Worm (Caenorhabditis elegans) whole organism, midembryonic: Measurements from ENCODE around the gene T22B7.22.

Experiments
- T22C8.4 ChIP-seq: fragments of 200-800 bp; sonication (Bioruptor generic); IDR thresholded peaks from 2 replicates; pipeline ENCODE4 v1.3.6; 2022; ENCODE audit warnings: missing genetic modification characterization, missing compliant biosample characterization
- cog-1 ChIP-seq: sonication (generic microtip); optimal IDR thresholded peaks from 2 replicates; lab custom pipeline; 2016; ENCODE audit warnings: missing genetic modification characterization, missing compliant biosample characterization
- flt-1 ChIP-seq: fragments of 200-800 bp; sonication (Bioruptor generic); IDR thresholded peaks from 2 replicates; pipeline ENCODE4 v1.3.6; 2022; ENCODE audit warnings: missing genetic modification characterization, missing compliant biosample characterization
- klf-2 ChIP-seq: fragments of 200-800 bp; sonication (Bioruptor generic); conservative IDR thresholded peaks from 2 replicates; pipeline ENCODE4 v1.3.6; 2022; ENCODE audit warnings: missing genetic modification reagents, missing genetic modification characterization, missing compliant biosample characterization
- med-1 ChIP-seq: sonication (generic microtip); optimal IDR thresholded peaks from 2 replicates; lab custom pipeline; 2017; ENCODE audit warnings: missing genetic modification characterization, mild to moderate bottlenecking, missing compliant biosample characterization, antibody characterized with exemption, missing genetic modification reagents; ENCODE audit not compliant: insufficient read depth
- ref-1 ChIP-seq: fragments of 200-800 bp; sonication (Bioruptor generic); conservative IDR thresholded peaks from 2 replicates; pipeline ENCODE4 v1.3.6; 2022; ENCODE audit warnings: missing genetic modification reagents, missing genetic modification characterization, missing compliant biosample characterization
- tab-1 ChIP-seq: fragments of 200-800 bp; sonication (Bioruptor generic); IDR thresholded peaks from 2 replicates; pipeline ENCODE4 v1.3.6; 2022; ENCODE audit warnings: missing genetic modification characterization, missing compliant biosample characterization
- ztf-23 ChIP-seq: fragments of 200-800 bp; sonication (Bioruptor generic); IDR thresholded peaks from 2 replicates; pipeline ENCODE4 v1.3.6; 2022; ENCODE audit warnings: missing genetic modification reagents, missing genetic modification characterization, missing compliant biosample characterization
- ztf-29 ChIP-seq: fragments of 200-800 bp; sonication (Bioruptor generic); IDR thresholded peaks from 2 replicates; pipeline ENCODE4 v1.3.6; 2022; ENCODE audit warnings: missing genetic modification reagents, missing genetic modification characterization, missing compliant biosample characterization

T22B7.22 gene

ce11 chrX:5669733-5670132 is 10.0 kb downstream of the T22B7.22 start:
- TF ChIP-seq klf-2 (GFP tag; lab: Robert Waterston, UW) (no peak), med-1 (no peak), ref-1 (GFP tag; lab: Robert Waterston, UW) (no peak), ztf-29 (GFP tag; lab: Robert Waterston, UW) (no peak), ztf-23 (no peak), T22C8.4 (GFP tag; lab: Robert Waterston, UW) (no peak), cog-1 (no peak), tab-1 (no peak), flt-1 (GFP tag; lab: Robert Waterston, UW) (no peak)

- no peak for TF ChIP-seq ztf-29 (GFP tag; lab: Robert Waterston, UW)
- no peak for TF ChIP-seq tab-1
- TF ChIP-seq flt-1 (GFP tag; lab: Robert Waterston, UW), result no peak
- no peak for TF ChIP-seq ztf-23
- no peak for TF ChIP-seq med-1
- TF ChIP-seq cog-1, result no peak
- no peak for TF ChIP-seq T22C8.4 (GFP tag; lab: Robert Waterston, UW)
- no peak for TF ChIP-seq klf-2 (GFP tag; lab: Robert Waterston, UW)
- TF ChIP-seq ref-1 (GFP tag; lab: Robert Waterston, UW), result no peak
Measured at ce11 chrX:5670829-5671228, 11.1 kb downstream of the T22B7.22 start.

ce11 chrX:5672615-5673014 is 12.8 kb downstream of the T22B7.22 start:
- TF ChIP-seq ztf-29 (GFP tag; lab: Robert Waterston, UW), result no peak
- TF ChIP-seq cog-1, result no peak
- TF ChIP-seq ztf-23, result no peak
- no peak for TF ChIP-seq tab-1
- no peak for TF ChIP-seq ref-1 (GFP tag; lab: Robert Waterston, UW)
- no peak for TF ChIP-seq klf-2 (GFP tag; lab: Robert Waterston, UW)
- TF ChIP-seq T22C8.4 (GFP tag; lab: Robert Waterston, UW), result no peak
- TF ChIP-seq med-1, result no peak
- no peak for TF ChIP-seq flt-1 (GFP tag; lab: Robert Waterston, UW)

ce11 chrX:5680125-5680524 is 20.4 kb downstream of the T22B7.22 start, which contains the start of gene set-19:
Gene set-19, minus strand, starts transcription at chrX:5680225.
- no peak for TF ChIP-seq T22C8.4 (GFP tag; lab: Robert Waterston, UW)
- TF ChIP-seq ztf-29 (GFP tag; lab: Robert Waterston, UW), result no peak
- no peak for TF ChIP-seq ztf-23

- TF ChIP-seq ref-1 (GFP tag; lab: Robert Waterston, UW), result no peak
- peak; percentile 69 for TF ChIP-seq flt-1 (GFP tag; lab: Robert Waterston, UW)
- no peak for TF ChIP-seq ztf-23
- TF ChIP-seq cog-1, result peak; percentile 87
- TF ChIP-seq klf-2 (GFP tag; lab: Robert Waterston, UW), result no peak
- no peak for TF ChIP-seq T22C8.4 (GFP tag; lab: Robert Waterston, UW)
- TF ChIP-seq ztf-29 (GFP tag; lab: Robert Waterston, UW), result no peak
- no peak for TF ChIP-seq tab-1
- TF ChIP-seq med-1, result no peak
Measured at ce11 chrX:5686065-5686464, 26.3 kb downstream of the T22B7.22 start, which contains the start of gene set-20. Gene set-20, minus strand, starts transcription at chrX:5686158.

ce11 chrX:5689077-5689476 is 29.3 kb downstream of the T22B7.22 start:
- TF ChIP-seq ztf-29 (GFP tag; lab: Robert Waterston, UW) (no peak), klf-2 (GFP tag; lab: Robert Waterston, UW) (no peak), cog-1 (no peak), med-1 (no peak), flt-1 (GFP tag; lab: Robert Waterston, UW) (no peak), tab-1 (no peak), ztf-23 (no peak), ref-1 (GFP tag; lab: Robert Waterston, UW) (no peak), T22C8.4 (GFP tag; lab: Robert Waterston, UW) (no peak)

ce11 chrX:5692099-5692498 is 32.3 kb downstream of the T22B7.22 start, which contains the start of gene W01C8.1:
Gene W01C8.1, plus strand, starts transcription at chrX:5692399.
- TF ChIP-seq klf-2 (GFP tag; lab: Robert Waterston, UW), result no peak

- TF ChIP-seq ztf-23 (no peak), med-1 (no peak), ref-1 (GFP tag; lab: Robert Waterston, UW) (no peak), klf-2 (GFP tag; lab: Robert Waterston, UW) (no peak), flt-1 (GFP tag; lab: Robert Waterston, UW) (no peak), ztf-29 (GFP tag; lab: Robert Waterston, UW) (no peak), T22C8.4 (GFP tag; lab: Robert Waterston, UW) (no peak), cog-1 (no peak), tab-1 (no peak)
Measured at ce11 chrX:5695416-5695815, 35.6 kb downstream of the T22B7.22 start.

ce11 chrX:5696197-5696596 is 36.4 kb downstream of the T22B7.22 start:
- TF ChIP-seq cog-1 (no peak), klf-2 (GFP tag; lab: Robert Waterston, UW) (no peak), ztf-29 (GFP tag; lab: Robert Waterston, UW) (no peak), flt-1 (GFP tag; lab: Robert Waterston, UW) (no peak), ref-1 (GFP tag; lab: Robert Waterston, UW) (no peak), tab-1 (no peak), med-1 (no peak), T22C8.4 (GFP tag; lab: Robert Waterston, UW) (no peak), ztf-23 (no peak)

- TF ChIP-seq ref-1 (GFP tag; lab: Robert Waterston, UW), result no peak
- TF ChIP-seq tab-1, result no peak
- TF ChIP-seq T22C8.4 (GFP tag; lab: Robert Waterston, UW), result no peak
- no peak for TF ChIP-seq klf-2 (GFP tag; lab: Robert Waterston, UW)
- TF ChIP-seq ztf-23, result no peak
- TF ChIP-seq flt-1 (GFP tag; lab: Robert Waterston, UW), result no peak
- TF ChIP-seq ztf-29 (GFP tag; lab: Robert Waterston, UW), result no peak
- no peak for TF ChIP-seq cog-1
- TF ChIP-seq med-1, result no peak
Measured at ce11 chrX:5697208-5697607, 37.4 kb downstream of the T22B7.22 start, which contains the start of gene W01C8.5. Gene W01C8.5, minus strand, starts transcription at chrX:5697308.

- TF ChIP-seq ztf-23 (no peak), ztf-29 (GFP tag; lab: Robert Waterston, UW) (no peak), tab-1 (no peak), ref-1 (GFP tag; lab: Robert Waterston, UW) (no peak), klf-2 (GFP tag; lab: Robert Waterston, UW) (no peak), flt-1 (GFP tag; lab: Robert Waterston, UW) (no peak), cog-1 (no peak), T22C8.4 (GFP tag; lab: Robert Waterston, UW) (no peak), med-1 (no peak)
Measured at ce11 chrX:5698419-5698818, 38.7 kb downstream of the T22B7.22 start.
